Worm (Caenorhabditis elegans) whole organism, L4 larva: ENCODE data around the gene rps-16.

Experiments used
- D1046.2 ChIP-seq: fragments of 200-800 bp; sonication (Bioruptor generic); IDR thresholded peaks from 2 replicates; pipeline ENCODE4 v1.3.6; 2022; ENCODE audit warnings: missing genetic modification characterization, missing compliant biosample characterization
- fkh-10 ChIP-seq: fragments of 150-350 bp; optimal IDR thresholded peaks from 2 replicates; lab custom pipeline; 2014; ENCODE audit warnings: missing biosample characterization, missing genetic modification reagents, missing genetic modification characterization
- lsy-2 ChIP-seq, 2 experiments: fragments of 150-350 bp in 1 of 2; sonication (generic microtip) in 1 of 2; optimal IDR thresholded peaks; 2 replicates each; lab custom pipeline; 2014 to 2017; ENCODE audit warnings: missing biosample characterization in 2 of 2, missing genetic modification characterization in 2 of 2

- TF ChIP-seq lsy-2 (tag; optimal IDR thresholded peaks at IDR 0.05; lab: Kevin White, UChicago) (no peak), fkh-10 (GFP tag; lab: Kevin White, UChicago) (no peak), D1046.2 (GFP tag; lab: Robert Waterston, UW) (no peak)
These were observed 20.4 kb upstream of the rps-16 start, which contains the start of gene F14H8.5 for ce11 chrV:15020732-15021131.
